Worm (Caenorhabditis elegans) whole organism, young adult: ENCODE measurements around the gene C47A4.3.

Source experiments
- F37B4.10 ChIP-seq: fragments of 200-800 bp; sonication (Bioruptor generic); IDR thresholded peaks from 2 replicates; pipeline ENCODE4 v1.3.6; 2022; ENCODE audit warnings: missing genetic modification characterization, missing compliant biosample characterization
- F39B2.1 ChIP-seq: fragments of 200-800 bp; sonication (Bioruptor generic); IDR thresholded peaks from 2 replicates; pipeline ENCODE4 v1.3.6; 2022; ENCODE audit warnings: missing genetic modification reagents, missing genetic modification characterization, missing compliant biosample characterization
- Y79H2A.3 ChIP-seq: fragments of 200-800 bp; sonication (Bioruptor generic); conservative IDR thresholded peaks from 2 replicates; pipeline ENCODE4 v1.3.6; 2022; ENCODE audit warnings: missing genetic modification reagents, missing genetic modification characterization, missing compliant biosample characterization
- ccch-3 ChIP-seq: fragments of 200-800 bp; sonication (Bioruptor generic); optimal IDR thresholded peaks from 2 replicates; lab custom pipeline; 2018; ENCODE audit warnings: mild to moderate bottlenecking, missing genetic modification characterization, missing compliant biosample characterization
- ceh-58 ChIP-seq: fragments of 200-800 bp; sonication (Bioruptor generic); IDR thresholded peaks from 2 replicates; pipeline ENCODE4 v1.3.6; 2022; ENCODE audit warnings: missing genetic modification characterization, missing compliant biosample characterization
- mel-28 ChIP-seq: sonication (generic microtip); optimal IDR thresholded peaks from 2 replicates; lab custom pipeline; 2016; ENCODE audit warnings: borderline replicate concordance, mild to moderate bottlenecking, missing genetic modification characterization, missing compliant biosample characterization
- nfya-1 ChIP-seq: sonication (generic microtip); optimal IDR thresholded peaks from 2 replicates; lab custom pipeline; 2017; ENCODE audit warnings: antibody characterized with exemption, missing compliant biosample characterization, missing genetic modification characterization, borderline replicate concordance; ENCODE audit not compliant: insufficient read depth
- pha-4 ChIP-seq: fragments of 150-350 bp; sonication (generic microtip); optimal IDR thresholded peaks from 2 replicates; lab custom pipeline; 2014; ENCODE audit warnings: missing biosample characterization, missing genetic modification reagents, missing genetic modification characterization
- sdz-38 ChIP-seq: sonication (generic microtip); optimal IDR thresholded peaks from 2 replicates; lab custom pipeline; 2016; ENCODE audit warnings: missing genotype, missing genetic modification characterization, missing compliant biosample characterization
- sea-2 ChIP-seq: fragments of 200-800 bp; sonication (Bioruptor generic); IDR thresholded peaks from 2 replicates; pipeline ENCODE4 v1.3.6; 2022; ENCODE audit warnings: missing genetic modification characterization, missing compliant biosample characterization
- snpc-3.4 ChIP-seq: sonication (generic microtip); optimal IDR thresholded peaks from 2 replicates; lab custom pipeline; 2017; ENCODE audit warnings: missing genetic modification characterization, mild to moderate bottlenecking, missing compliant biosample characterization, antibody characterized with exemption, moderate library complexity, missing genotype, missing genetic modification reagents
- snpc-4 ChIP-seq, 5 experiments: fragments of 150-350 bp in 1 of 5; sonication (generic microtip) in 4 of 5; optimal IDR thresholded peaks; 2 replicates each; lab custom pipeline; 2014 to 2018; ENCODE audit warnings: missing genetic modification characterization in 5 of 5, missing biosample characterization in 3 of 5, antibody characterized with exemption in 2 of 5, mild to moderate bottlenecking in 2 of 5, missing compliant biosample characterization in 2 of 5, missing genotype in 2 of 5, moderate library complexity in 2 of 5, missing genetic modification reagents in 1 of 5

- TF ChIP-seq F37B4.10 (GFP tag; lab: Robert Waterston, UW) (no peak), sdz-38 (tag; lab: Kevin White, UChicago) (no peak), snpc-4 (GFP tag; optimal IDR thresholded peaks at IDR 0.05; lab: Kevin White, UChicago) (no peak), snpc-4 (tag; optimal IDR thresholded peaks at IDR 0.05; lab: Kevin White, UChicago) (peak in 1 of 4 experiments; percentile 73), F39B2.1 (GFP tag; lab: Robert Waterston, UW) (no peak), Y79H2A.3 (GFP tag; lab: Robert Waterston, UW) (no peak), mel-28 (tag; lab: Kevin White, UChicago) (no peak), snpc-3.4 (tag; lab: Kevin White, UChicago) (no peak), ccch-3 (GFP tag; lab: Kevin White, UChicago) (no peak), pha-4 (no peak), sea-2 (GFP tag; lab: Robert Waterston, UW) (no peak), ceh-58 (GFP tag; lab: Robert Waterston, UW) (no peak), nfya-1 (tag; lab: Kevin White, UChicago) (no peak)
Observed at ce11 chrIV:13782319-13782718, 40.2 kb upstream of the C47A4.3 start.
